Fruit fly (Drosophila melanogaster) whole organism, embryonic: ENCODE results near the gene Mst89B.

Source experiments
- ATbp ChIP-seq: fragments of 200-800 bp; sonication (Bioruptor generic); optimal IDR thresholded peaks from 2 replicates; lab custom pipeline; 2017; ENCODE audit warnings: missing biosample characterization, mild to moderate bottlenecking, missing genetic modification characterization, missing genetic modification reagents
- Aef1 ChIP-seq: fragments of 200-800 bp; sonication (Bioruptor generic); IDR thresholded peaks from 3 replicates; pipeline ENCODE4 v1.3.6; 2022; ENCODE audit warnings: missing biosample characterization, missing genetic modification characterization
- B-H2 ChIP-seq: fragments of 200-800 bp; sonication (Bioruptor generic); optimal IDR thresholded peaks from 2 replicates; lab custom pipeline; 2018; ENCODE audit warnings: missing biosample characterization, mild to moderate bottlenecking, missing genetic modification characterization
- BtbVII ChIP-seq: fragments of 200-800 bp; sonication (Bioruptor generic); optimal IDR thresholded peaks from 3 replicates; lab custom pipeline; 2017; ENCODE audit warnings: missing biosample characterization, mild to moderate bottlenecking, missing genetic modification characterization
- C15 ChIP-seq: fragments of 200-800 bp; sonication (Bioruptor generic); IDR thresholded peaks from 3 replicates; pipeline ENCODE4 v1.3.6; 2022; ENCODE audit warnings: missing biosample characterization, missing genetic modification characterization
- CG10274 ChIP-seq: fragments of 200-800 bp; sonication (Bioruptor generic); optimal IDR thresholded peaks from 3 replicates; lab custom pipeline; 2017; ENCODE audit warnings: missing biosample characterization, mild to moderate bottlenecking, missing genetic modification characterization
- CG10979 ChIP-seq: fragments of 200-800 bp; sonication (Bioruptor generic); optimal IDR thresholded peaks from 2 replicates; lab custom pipeline; 2018; ENCODE audit warnings: missing biosample characterization, mild to moderate bottlenecking, missing genetic modification characterization, moderate library complexity
- CG11085 ChIP-seq: fragments of 200-800 bp; sonication (Bioruptor generic); IDR thresholded peaks from 2 replicates; pipeline ENCODE4 v1.3.6; 2022; ENCODE audit warnings: missing biosample characterization, missing genetic modification characterization
- CG11398 ChIP-seq: fragments of 200-800 bp; sonication (Bioruptor generic); optimal IDR thresholded peaks from 2 replicates; lab custom pipeline; 2016; ENCODE audit warnings: missing biosample characterization, missing genetic modification characterization
- CG11456 ChIP-seq: fragments of 200-800 bp; sonication (Bioruptor generic); IDR thresholded peaks from 3 replicates; pipeline ENCODE4 v1.3.6; 2022; ENCODE audit warnings: missing biosample characterization, missing genetic modification characterization
- CG12236 ChIP-seq: fragments of 200-800 bp; sonication (Bioruptor generic); optimal IDR thresholded peaks from 2 replicates; lab custom pipeline; 2016; ENCODE audit warnings: missing biosample characterization, missing genetic modification characterization
- CG12299 ChIP-seq: fragments of 200-800 bp; sonication (Bioruptor generic); optimal IDR thresholded peaks from 2 replicates; lab custom pipeline; 2018; ENCODE audit warnings: missing biosample characterization, mild to moderate bottlenecking, missing genetic modification characterization
- CG13296 ChIP-seq: fragments of 200-800 bp; sonication (Bioruptor generic); optimal IDR thresholded peaks from 3 replicates; lab custom pipeline; 2018; ENCODE audit warnings: missing biosample characterization, mild to moderate bottlenecking, missing genetic modification characterization
- CG13424 ChIP-seq: fragments of 200-800 bp; sonication (Bioruptor generic); optimal IDR thresholded peaks from 2 replicates; lab custom pipeline; 2019; ENCODE audit warnings: missing biosample characterization, mild to moderate bottlenecking, missing genetic modification characterization, moderate library complexity
- CG14441 ChIP-seq: fragments of 200-800 bp; sonication (Bioruptor generic); IDR thresholded peaks from 2 replicates; pipeline ENCODE4 v1.3.6; 2022; ENCODE audit warnings: missing biosample characterization, missing genetic modification characterization
- CG15011 ChIP-seq: fragments of 200-800 bp; sonication (Bioruptor generic); optimal IDR thresholded peaks from 3 replicates; lab custom pipeline; 2018; ENCODE audit warnings: missing biosample characterization, mild to moderate bottlenecking, missing genetic modification characterization
- CG1602 ChIP-seq: fragments of 200-800 bp; sonication (Bioruptor generic); optimal IDR thresholded peaks from 3 replicates; lab custom pipeline; 2016; ENCODE audit warnings: missing biosample characterization, missing genetic modification characterization
- CG17912 ChIP-seq: fragments of 200-800 bp; sonication (Bioruptor generic); optimal IDR thresholded peaks from 2 replicates; lab custom pipeline; 2018; ENCODE audit warnings: missing biosample characterization, mild to moderate bottlenecking, missing genetic modification characterization
- CG18262 ChIP-seq: fragments of 200-800 bp; optimal IDR thresholded peaks from 3 replicates; lab custom pipeline; 2019; ENCODE audit warnings: missing biosample characterization, mild to moderate bottlenecking, missing genetic modification characterization, moderate library complexity
- CG18599 ChIP-seq: fragments of 200-800 bp; sonication (Bioruptor generic); optimal IDR thresholded peaks from 3 replicates; lab custom pipeline; 2017; ENCODE audit warnings: missing biosample characterization, missing genetic modification characterization, mild to moderate bottlenecking, moderate library complexity, missing genetic modification reagents
- CG30431 ChIP-seq: fragments of 200-800 bp; sonication (Bioruptor generic); optimal IDR thresholded peaks from 2 replicates; lab custom pipeline; 2017; ENCODE audit warnings: missing biosample characterization, missing genetic modification characterization
- CG31365 ChIP-seq: fragments of 200-800 bp; sonication (Bioruptor generic); optimal IDR thresholded peaks from 2 replicates; lab custom pipeline; 2018; ENCODE audit warnings: missing biosample characterization, mild to moderate bottlenecking, missing genetic modification characterization
- CG34422 ChIP-seq: fragments of 200-800 bp; sonication (Bioruptor generic); IDR thresholded peaks from 3 replicates; pipeline ENCODE4 v1.3.6; 2022; ENCODE audit warnings: missing biosample characterization, missing genetic modification characterization
- CG5953 ChIP-seq: fragments of 200-800 bp; sonication (Bioruptor generic); IDR thresholded peaks from 2 replicates; pipeline ENCODE4 v1.3.6; 2022; ENCODE audit warnings: missing biosample characterization, missing genetic modification characterization
- CG6689 ChIP-seq: fragments of 200-800 bp; sonication (Bioruptor generic); IDR thresholded peaks from 2 replicates; pipeline ENCODE4 v1.3.6; 2022; ENCODE audit warnings: missing biosample characterization, missing genetic modification characterization
- Dp ChIP-seq: fragments of 200-800 bp; sonication (Bioruptor generic); optimal IDR thresholded peaks from 2 replicates; lab custom pipeline; 2018; ENCODE audit warnings: missing biosample characterization, mild to moderate bottlenecking, missing genetic modification characterization, moderate library complexity
- ERR ChIP-seq: fragments of 200-800 bp; sonication (Bioruptor generic); optimal IDR thresholded peaks from 2 replicates; lab custom pipeline; 2016; ENCODE audit warnings: missing biosample characterization, missing genetic modification characterization
- Gsc ChIP-seq: fragments of 200-800 bp; sonication (Bioruptor generic); IDR thresholded peaks from 2 replicates; pipeline ENCODE4 v1.3.6; 2022; ENCODE audit warnings: missing biosample characterization, missing genetic modification characterization
- Lhr ChIP-seq: fragments of 200-800 bp; sonication (Bioruptor generic); optimal IDR thresholded peaks from 3 replicates; lab custom pipeline; 2017; ENCODE audit warnings: mild to moderate bottlenecking, missing biosample characterization, missing genetic modification reagents, missing genetic modification characterization
- Lim3 ChIP-seq: fragments of 200-800 bp; sonication (Bioruptor generic); IDR thresholded peaks from 2 replicates; pipeline ENCODE4 v1.3.6; 2022; ENCODE audit warnings: missing biosample characterization, missing genetic modification characterization
- MESR4 ChIP-seq: fragments of 200-800 bp; sonication (Bioruptor generic); optimal IDR thresholded peaks from 2 replicates; lab custom pipeline; 2018; ENCODE audit warnings: missing biosample characterization, mild to moderate bottlenecking, missing genetic modification characterization, moderate library complexity
- Meics ChIP-seq: fragments of 200-800 bp; sonication (Bioruptor generic); optimal IDR thresholded peaks from 2 replicates; lab custom pipeline; 2017; ENCODE audit warnings: missing biosample characterization, mild to moderate bottlenecking, missing genetic modification characterization
- Opbp ChIP-seq: fragments of 200-800 bp; sonication (Bioruptor generic); IDR thresholded peaks from 3 replicates; pipeline ENCODE4 v1.3.6; 2022; ENCODE audit warnings: missing biosample characterization, missing genetic modification characterization; ENCODE audit not compliant: partially characterized antibody
- Pdp1 ChIP-seq, 2 experiments: fragments of 200-800 bp; sonication (Bioruptor generic); optimal IDR thresholded peaks; 3 replicates each; lab custom pipeline; 2016; ENCODE audit warnings: missing biosample characterization in 2 of 2, missing genetic modification characterization in 2 of 2, mild to moderate bottlenecking in 1 of 2, moderate library complexity in 1 of 2
- ap ChIP-seq: fragments of 200-800 bp; sonication (Bioruptor generic); IDR thresholded peaks from 2 replicates; pipeline ENCODE4 v1.3.6; 2022; ENCODE audit warnings: missing biosample characterization, missing genetic modification characterization
- ase ChIP-seq: fragments of 200-800 bp; sonication (Bioruptor generic); IDR thresholded peaks from 3 replicates; pipeline ENCODE4 v1.3.6; 2022; ENCODE audit warnings: missing biosample characterization, missing genetic modification characterization
- cato ChIP-seq: fragments of 200-800 bp; sonication (Bioruptor generic); optimal IDR thresholded peaks from 2 replicates; lab custom pipeline; 2016; ENCODE audit warnings: missing biosample characterization, missing genetic modification characterization, borderline replicate concordance
- da ChIP-seq: fragments of 200-800 bp; sonication (Bioruptor generic); optimal IDR thresholded peaks from 2 replicates; lab custom pipeline; 2016; ENCODE audit warnings: missing biosample characterization, missing genetic modification characterization
- dysf ChIP-seq: fragments of 200-800 bp; sonication (Bioruptor generic); IDR thresholded peaks from 3 replicates; pipeline ENCODE4 v1.3.6; 2022; ENCODE audit warnings: missing biosample characterization, missing genetic modification characterization
- esg ChIP-seq: fragments of 200-800 bp; sonication (Bioruptor generic); conservative IDR thresholded peaks from 2 replicates; pipeline ENCODE4 v1.3.6; 2022; ENCODE audit warnings: missing biosample characterization, missing genetic modification characterization
- fd64A ChIP-seq: fragments of 200-800 bp; sonication (Bioruptor generic); optimal IDR thresholded peaks from 3 replicates; lab custom pipeline; 2018; ENCODE audit warnings: missing biosample characterization, mild to moderate bottlenecking, missing genetic modification characterization
- fd96Cb ChIP-seq: fragments of 200-800 bp; sonication (Bioruptor generic); optimal IDR thresholded peaks from 2 replicates; lab custom pipeline; 2018; ENCODE audit warnings: missing biosample characterization, mild to moderate bottlenecking, missing genetic modification characterization, moderate library complexity
- gsb ChIP-seq: fragments of 200-800 bp; sonication (Bioruptor generic); IDR thresholded peaks from 2 replicates; pipeline ENCODE4 v1.3.6; 2022; ENCODE audit warnings: missing biosample characterization, missing genetic modification characterization
- hth ChIP-seq: fragments of >200 bp; optimal IDR thresholded peaks from 2 replicates; lab custom pipeline; 2017; ENCODE audit warnings: inconsistent platforms
- jigr1 ChIP-seq: fragments of 200-800 bp; sonication (Bioruptor generic); IDR thresholded peaks from 3 replicates; pipeline ENCODE4 v1.3.6; 2022; ENCODE audit warnings: missing biosample characterization, missing genetic modification characterization
- luna ChIP-seq: fragments of 200-800 bp; sonication (Bioruptor generic); optimal IDR thresholded peaks from 2 replicates; lab custom pipeline; 2016; ENCODE audit warnings: missing biosample characterization, missing genetic modification characterization
- oc ChIP-seq: fragments of 200-800 bp; sonication (Bioruptor generic); optimal IDR thresholded peaks from 2 replicates; lab custom pipeline; 2018; ENCODE audit warnings: missing biosample characterization, mild to moderate bottlenecking, missing genetic modification characterization, moderate library complexity
- odd ChIP-seq: fragments of 200-800 bp; sonication (Bioruptor generic); optimal IDR thresholded peaks from 2 replicates; lab custom pipeline; 2017; ENCODE audit warnings: missing biosample characterization, mild to moderate bottlenecking, missing genetic modification characterization
- prd ChIP-seq, 3 experiments: fragments of >200 bp in 2 of 3; fragments of 200-800 bp in 1 of 3; sonication (Bioruptor generic) in 1 of 3; optimal IDR thresholded peaks in 2 of 3; IDR thresholded peaks in 1 of 3; 2 replicates in 2 of 3; 3 replicates in 1 of 3; pipeline versions ENCODE4 v1.3.6 to Lab custom; 2017 to 2022; ENCODE audit warnings: missing biosample characterization in 1 of 3, missing genetic modification characterization in 1 of 3
- sisA ChIP-seq: fragments of 200-800 bp; sonication (Bioruptor generic); IDR thresholded peaks from 2 replicates; pipeline ENCODE4 v1.3.6; 2022; ENCODE audit warnings: missing biosample characterization, missing genetic modification characterization
- so ChIP-seq: fragments of 200-800 bp; sonication (Bioruptor generic); IDR thresholded peaks from 3 replicates; pipeline ENCODE4 v1.3.6; 2022; ENCODE audit warnings: missing biosample characterization, missing genetic modification characterization

Gene Mst89B

dm6 chr3R:16282080-16282690, 15.4 kb downstream of the Mst89B start (continued):
- TF ChIP-seq CG6689 (GFP tag; lab: Robert Waterston, UW): no peak; the same call in 1 of the 2 replicates
- no peak for TF ChIP-seq CG10274
- no peak for TF ChIP-seq Pdp1 (GFP tag; optimal IDR thresholded peaks at IDR 0.05; lab: Kevin White, UChicago)
- TF ChIP-seq CG12236 (GFP tag; lab: Kevin White, UChicago): no peak
- TF ChIP-seq odd (GFP tag; lab: Kevin White, UChicago): no peak
- no peak for TF ChIP-seq CG11085 (GFP tag; lab: Robert Waterston, UW)
- 0 out of 3 replicates have a peak, but pooled peaks have one; percentile 54 for TF ChIP-seq Opbp (GFP tag; lab: Robert Waterston, UW)
- no peak for TF ChIP-seq dysf
- no peak for TF ChIP-seq CG31365 (tag; lab: Kevin White, UChicago)
- no peak for TF ChIP-seq CG34422 (GFP tag; lab: Robert Waterston, UW)
- TF ChIP-seq Lim3 (GFP tag; lab: Robert Waterston, UW): no peak
- TF ChIP-seq CG5953 (GFP tag; lab: Robert Waterston, UW): no peak
- no peak for TF ChIP-seq CG18599
- TF ChIP-seq ATbp (GFP tag; lab: Kevin White, UChicago): peak; percentile 19
- no peak for TF ChIP-seq CG13424 (tag; lab: Kevin White, UChicago)
- TF ChIP-seq ap (GFP tag; lab: Robert Waterston, UW): no peak
- TF ChIP-seq jigr1 (GFP tag; lab: Robert Waterston, UW): no peak
- no peak for TF ChIP-seq esg (GFP tag; lab: Robert Waterston, UW)
- TF ChIP-seq prd (optimal IDR thresholded peaks at IDR 0.05; lab: Kevin White, UChicago): no peak
- no peak for TF ChIP-seq prd (GFP tag; IDR thresholded peaks at IDR 0.05; lab: Robert Waterston, UW)
- no peak for TF ChIP-seq Aef1 (GFP tag; lab: Robert Waterston, UW)
- TF ChIP-seq CG13296 (GFP tag; lab: Kevin White, UChicago): no peak
- TF ChIP-seq hth (lab: Kevin White, UChicago): no peak
- no peak for TF ChIP-seq Dp (GFP tag; lab: Kevin White, UChicago)
- TF ChIP-seq fd96Cb (tag; lab: Kevin White, UChicago): no peak
- TF ChIP-seq C15 (GFP tag; lab: Robert Waterston, UW): no peak
- TF ChIP-seq BtbVII (GFP tag; lab: Kevin White, UChicago): no peak
- TF ChIP-seq B-H2: no peak
- no peak for TF ChIP-seq ase (GFP tag; lab: Robert Waterston, UW)
- no peak for TF ChIP-seq luna (GFP tag; lab: Kevin White, UChicago)
- TF ChIP-seq ERR (GFP tag; lab: Kevin White, UChicago): no peak
- TF ChIP-seq fd64A (GFP tag; lab: Kevin White, UChicago): no peak
- TF ChIP-seq sisA (GFP tag; lab: Robert Waterston, UW): no peak
- 0 out of 2 replicates have a peak, but pooled peaks have one; percentile 33 for TF ChIP-seq CG14441 (GFP tag; lab: Robert Waterston, UW)
- no peak for TF ChIP-seq CG18262 (tag; lab: Kevin White, UChicago)
- TF ChIP-seq CG10979 (tag; lab: Kevin White, UChicago): peak; percentile 11
- TF ChIP-seq CG12299 (tag; lab: Kevin White, UChicago): no peak
- TF ChIP-seq CG30431 (GFP tag; lab: Kevin White, UChicago): no peak
- TF ChIP-seq oc (tag; lab: Kevin White, UChicago): no peak
- TF ChIP-seq MESR4 (GFP tag; lab: Kevin White, UChicago): no peak
- no peak for TF ChIP-seq Lhr (GFP tag; lab: Kevin White, UChicago)
- TF ChIP-seq CG15011 (GFP tag; lab: Kevin White, UChicago): no peak
- no peak for TF ChIP-seq Meics
- TF ChIP-seq gsb: no peak
- TF ChIP-seq Gsc (GFP tag; lab: Robert Waterston, UW): no peak
- 0 out of 3 replicates have a peak, but pooled peaks have one; percentile 14 for TF ChIP-seq so
- no peak for TF ChIP-seq CG1602 (GFP tag; lab: Kevin White, UChicago)
- TF ChIP-seq cato (GFP tag; lab: Kevin White, UChicago): no peak
- peak; percentile 52 for TF ChIP-seq da (GFP tag; lab: Kevin White, UChicago)
- TF ChIP-seq CG11398 (GFP tag; lab: Kevin White, UChicago): no peak
- TF ChIP-seq CG17912: peak; percentile 2
- no peak for TF ChIP-seq CG11456 (GFP tag; lab: Robert Waterston, UW)
